Fruit fly (Drosophila melanogaster) S2 (cell line): Measurements from ENCODE around the gene CG31805.

Experiments
- CG8478 ChIP-seq: fragments of >200 bp; optimal IDR thresholded peaks from 2 replicates; lab custom pipeline; 2018
- CTCF ChIP-seq, 2 experiments: fragments of >200 bp; optimal IDR thresholded peaks; 2 replicates each; lab custom pipeline; 2018

dm6 chr2L:16857131-16857530 lies 43.1 kb downstream of the CG31805 start:
- no peak for TF ChIP-seq CTCF (optimal IDR thresholded peaks at IDR 0.05; lab: Kevin White, UChicago)
- TF ChIP-seq CG8478 (lab: Kevin White, UChicago), result no peak
